Worm (Caenorhabditis elegans): ENCODE measurements around the gene gcy-19.
"Not testable (repeated sequence)": the region's sequence is repeated elsewhere in the genome, so short reads cannot be mapped to it uniquely, and the experiment has no call there.

Gene gcy-19

DNA sequence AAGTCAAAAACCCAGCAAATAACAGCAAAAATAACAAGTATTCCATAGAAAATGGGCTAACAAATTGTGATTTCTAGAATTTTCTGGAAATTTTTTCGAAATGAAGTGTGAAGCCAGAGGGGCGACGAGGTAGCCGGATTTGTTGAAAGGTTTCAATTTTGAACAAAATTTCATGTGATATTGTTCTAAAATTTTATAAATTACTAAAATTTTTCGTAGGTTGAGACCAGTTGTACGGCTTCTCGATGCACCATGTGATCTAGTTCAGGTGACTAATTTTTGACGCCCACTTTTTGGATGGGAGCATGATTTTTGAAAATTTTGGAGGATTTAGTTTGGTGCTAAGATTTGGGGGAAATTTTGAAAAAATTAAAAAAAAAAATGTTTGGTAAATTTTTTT, at the start of gene gcy-19:
Gene gcy-19 (minus strand): TSS at position 101 of the 400 bp plus-strand sequence.
- TF ChIP-seq klf-2 (GFP tag; conservative IDR thresholded peaks at IDR 0.05) (no peak), ztf-23 (GFP tag; IDR thresholded peaks at IDR 0.05) (no peak), ref-1 (GFP tag; conservative IDR thresholded peaks at IDR 0.05) (no peak), T22C8.4 (GFP tag; IDR thresholded peaks at IDR 0.05) (no peak), cog-1 (tag; optimal IDR thresholded peaks at IDR 0.05) (no peak), med-1 (GFP tag; optimal IDR thresholded peaks at IDR 0.05; ENCODE audit: insufficient read depth) (no peak), flt-1 (GFP tag; IDR thresholded peaks at IDR 0.05) (no peak), ztf-29 (GFP tag; IDR thresholded peaks at IDR 0.05) (no peak), tab-1 (GFP tag; IDR thresholded peaks at IDR 0.05) (no peak)

DNA sequence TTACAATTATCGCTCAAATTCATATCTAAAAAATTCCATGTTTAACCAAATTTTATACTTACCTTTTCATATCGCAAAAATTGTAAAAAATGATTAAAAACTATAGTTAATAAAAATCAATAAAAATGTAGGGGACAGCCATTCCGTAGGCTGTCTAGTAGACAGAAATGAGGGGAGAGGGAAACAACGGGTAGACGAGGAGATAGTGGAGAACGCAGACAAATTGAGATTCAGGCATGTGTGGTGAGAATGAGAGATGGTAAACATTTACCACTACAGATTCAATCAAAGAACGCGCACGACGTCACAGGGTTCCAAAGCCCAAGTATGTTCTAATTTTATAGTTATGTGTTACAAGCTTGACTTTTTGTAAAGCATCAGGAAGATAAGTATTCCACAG, 44.4 kb upstream of the gcy-19 start:
- TF ChIP-seq cog-1 (tag; optimal IDR thresholded peaks at IDR 0.05) = peak; percentile 12
- TF ChIP-seq T22C8.4 (GFP tag; IDR thresholded peaks at IDR 0.05) = peak; percentile 32; the same call in 1 of the 2 replicates
- TF ChIP-seq tab-1 (GFP tag; IDR thresholded peaks at IDR 0.05) = no peak

DNA sequence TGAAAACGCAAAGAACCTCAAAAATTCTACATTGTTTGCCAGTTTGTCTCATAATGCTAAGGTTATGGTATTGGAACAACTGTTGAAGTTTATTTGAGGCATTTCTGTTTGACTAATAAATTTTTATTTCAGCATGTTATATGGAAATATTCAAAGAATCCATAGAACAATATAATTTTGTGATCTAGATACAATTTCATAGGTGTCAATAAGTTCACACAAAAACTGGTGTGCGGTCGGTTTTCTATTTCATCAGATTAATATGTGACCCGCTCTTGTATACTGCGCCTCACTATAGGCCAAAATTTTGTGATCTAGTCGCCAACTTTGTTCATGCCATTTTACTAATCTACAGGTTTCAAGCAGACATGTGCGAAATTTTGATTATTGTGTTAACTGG, 40.3 kb upstream of the gcy-19 start, which contains the start of gene btb-22:
Gene btb-22 (plus strand): TSS at position 301 of the 400 bp plus-strand sequence.
- no peak for TF ChIP-seq med-1 (GFP tag; optimal IDR thresholded peaks at IDR 0.05; ENCODE audit: insufficient read depth)
- TF ChIP-seq tab-1 (GFP tag; IDR thresholded peaks at IDR 0.05) = no peak
- TF ChIP-seq ztf-29 (GFP tag; IDR thresholded peaks at IDR 0.05) = no peak
- TF ChIP-seq cog-1 (tag; optimal IDR thresholded peaks at IDR 0.05) = no peak
- no peak for TF ChIP-seq ref-1 (GFP tag; conservative IDR thresholded peaks at IDR 0.05)
- no peak for TF ChIP-seq T22C8.4 (GFP tag; IDR thresholded peaks at IDR 0.05)
- TF ChIP-seq klf-2 (GFP tag; conservative IDR thresholded peaks at IDR 0.05) = no peak
- no peak for TF ChIP-seq flt-1 (GFP tag; IDR thresholded peaks at IDR 0.05)
- TF ChIP-seq ztf-23 (GFP tag; IDR thresholded peaks at IDR 0.05) = no peak

DNA sequence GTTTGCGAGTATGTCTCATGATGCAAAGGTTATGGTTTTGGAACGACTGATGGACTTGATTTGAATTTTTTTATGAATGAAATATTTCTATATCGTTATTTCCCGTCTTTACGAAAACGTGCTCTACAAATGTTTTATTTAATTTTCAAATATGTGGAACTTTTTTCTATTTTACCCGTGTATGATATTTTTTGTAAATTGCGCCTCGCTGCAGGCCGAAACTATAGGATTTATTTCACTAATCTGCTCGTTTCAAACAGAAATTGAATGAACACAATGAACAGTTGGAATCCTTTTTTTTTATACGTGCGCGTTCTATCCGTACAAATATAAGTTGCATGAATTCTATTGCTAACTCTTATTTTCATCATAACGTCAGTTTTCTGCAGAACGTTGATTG, 38.8 kb upstream of the gcy-19 start, which contains the start of gene btb-18:
Gene btb-18 (plus strand): TSS at position 301 of the 400 bp plus-strand sequence.
- TF ChIP-seq flt-1 (GFP tag; IDR thresholded peaks at IDR 0.05) (no peak), ztf-23 (GFP tag; IDR thresholded peaks at IDR 0.05) (no peak), ref-1 (GFP tag; conservative IDR thresholded peaks at IDR 0.05) (no peak), med-1 (GFP tag; optimal IDR thresholded peaks at IDR 0.05; ENCODE audit: insufficient read depth) (no peak), cog-1 (tag; optimal IDR thresholded peaks at IDR 0.05) (no peak), T22C8.4 (GFP tag; IDR thresholded peaks at IDR 0.05) (no peak), ztf-29 (GFP tag; IDR thresholded peaks at IDR 0.05) (no peak), klf-2 (GFP tag; conservative IDR thresholded peaks at IDR 0.05) (no peak), tab-1 (GFP tag; IDR thresholded peaks at IDR 0.05) (no peak)

DNA sequence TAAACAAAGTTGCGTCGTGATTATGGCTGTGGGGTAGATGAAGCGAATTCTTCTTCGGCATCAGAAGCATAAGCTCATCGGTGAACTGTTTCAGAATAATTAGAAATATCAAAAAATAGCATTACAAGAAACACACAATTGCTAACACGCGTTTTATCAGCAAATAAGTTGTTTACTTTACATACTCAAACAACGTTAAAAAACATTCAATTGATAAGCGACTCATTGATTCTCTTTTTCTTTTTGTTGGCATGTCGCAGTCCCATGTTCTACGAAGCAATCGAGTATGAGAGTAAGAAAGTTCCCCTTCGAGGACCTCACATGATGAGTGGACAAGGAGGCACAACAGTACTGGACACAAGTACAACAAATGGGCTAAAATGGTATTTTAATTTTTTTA, 37.5 kb upstream of the gcy-19 start, which contains the start of gene btb-16:
Gene btb-16 (plus strand): TSS at position 240 of the 400 bp plus-strand sequence.
- no peak for TF ChIP-seq ref-1 (GFP tag; conservative IDR thresholded peaks at IDR 0.05)
- TF ChIP-seq ztf-23 (GFP tag; IDR thresholded peaks at IDR 0.05) = no peak
- no peak for TF ChIP-seq tab-1 (GFP tag; IDR thresholded peaks at IDR 0.05)
- TF ChIP-seq med-1 (GFP tag; optimal IDR thresholded peaks at IDR 0.05; ENCODE audit: insufficient read depth) = no peak
- no peak for TF ChIP-seq flt-1 (GFP tag; IDR thresholded peaks at IDR 0.05)
- TF ChIP-seq ztf-29 (GFP tag; IDR thresholded peaks at IDR 0.05) = no peak
- no peak for TF ChIP-seq cog-1 (tag; optimal IDR thresholded peaks at IDR 0.05)
- no peak for TF ChIP-seq T22C8.4 (GFP tag; IDR thresholded peaks at IDR 0.05)
- no peak for TF ChIP-seq klf-2 (GFP tag; conservative IDR thresholded peaks at IDR 0.05)

DNA sequence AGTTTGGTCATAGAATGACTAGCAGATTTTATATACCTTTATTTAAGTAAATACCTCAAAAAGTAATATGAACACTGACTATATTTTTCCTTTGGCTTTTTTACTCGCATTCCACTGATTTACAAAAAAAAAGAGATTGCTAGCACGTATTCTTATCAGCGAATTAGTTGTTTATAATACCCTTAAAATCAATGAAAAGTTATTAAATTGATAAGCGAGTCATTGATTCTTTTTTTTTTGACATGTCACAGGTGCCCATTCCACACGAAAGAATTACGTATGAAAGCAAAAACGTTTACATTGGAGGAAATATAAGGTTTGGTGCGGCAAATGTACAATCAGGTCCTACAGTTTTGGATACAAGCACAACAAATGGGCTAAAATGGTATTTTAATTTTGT, 36.0 kb upstream of the gcy-19 start, which contains the start of gene btb-17:
Gene btb-17 (plus strand): TSS at position 213 of the 400 bp plus-strand sequence.
- TF ChIP-seq ztf-23 (GFP tag; IDR thresholded peaks at IDR 0.05) (no peak), tab-1 (GFP tag; IDR thresholded peaks at IDR 0.05) (no peak), T22C8.4 (GFP tag; IDR thresholded peaks at IDR 0.05) (no peak), klf-2 (GFP tag; conservative IDR thresholded peaks at IDR 0.05) (no peak), cog-1 (tag; optimal IDR thresholded peaks at IDR 0.05) (no peak), med-1 (GFP tag; optimal IDR thresholded peaks at IDR 0.05; ENCODE audit: insufficient read depth) (no peak), ztf-29 (GFP tag; IDR thresholded peaks at IDR 0.05) (no peak), ref-1 (GFP tag; conservative IDR thresholded peaks at IDR 0.05) (no peak), flt-1 (GFP tag; IDR thresholded peaks at IDR 0.05) (no peak)

DNA sequence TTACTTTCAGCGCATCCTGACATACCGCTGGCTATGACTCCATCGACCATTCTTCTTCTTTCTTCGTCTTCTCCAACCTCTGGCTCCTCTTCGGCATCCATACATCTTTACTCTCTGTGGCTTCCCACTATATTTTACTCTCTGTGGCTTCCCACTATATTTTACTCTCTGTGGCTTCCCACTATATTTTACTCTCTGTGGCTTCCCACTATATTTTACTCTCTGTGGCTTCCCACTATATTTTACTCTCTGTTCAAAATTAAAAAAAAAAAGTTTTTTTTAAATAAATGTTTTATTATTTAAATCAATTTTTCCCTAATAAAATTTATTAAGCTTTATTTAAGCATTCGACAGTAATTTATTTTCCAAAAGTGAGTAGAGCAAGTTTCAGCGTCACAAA, 31.4 kb upstream of the gcy-19 start, which contains the start of gene F39E9.14:
Gene F39E9.14 (minus strand): TSS at position 101 of the 400 bp plus-strand sequence.
- TF ChIP-seq med-1 (GFP tag; optimal IDR thresholded peaks at IDR 0.05; ENCODE audit: insufficient read depth); klf-2 (GFP tag; conservative IDR thresholded peaks at IDR 0.05); tab-1 (GFP tag; IDR thresholded peaks at IDR 0.05): not testable (repeated sequence)

DNA sequence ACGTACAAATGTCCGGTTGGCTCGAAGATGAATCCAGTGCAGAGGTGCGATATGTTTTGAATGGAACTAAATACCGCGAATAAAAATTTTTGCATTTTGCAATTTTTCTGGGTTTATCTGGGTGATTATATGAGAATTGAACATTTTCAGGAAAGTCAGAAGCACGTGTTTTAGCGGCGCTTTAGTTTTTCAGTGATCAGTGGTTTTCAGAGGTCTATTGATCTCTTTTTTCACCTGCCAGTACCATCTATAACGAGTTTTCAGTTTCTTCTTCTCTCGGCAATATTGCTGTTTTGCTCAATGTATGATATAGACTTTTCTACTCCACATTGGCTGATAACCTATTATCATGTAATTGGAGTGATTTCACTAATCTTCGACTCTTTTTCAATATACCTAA, 27.9 kb upstream of the gcy-19 start, which contains the start of gene sri-63:
Gene sri-63 (plus strand): TSS at position 301 of the 400 bp plus-strand sequence.
- no peak for TF ChIP-seq T22C8.4 (GFP tag; IDR thresholded peaks at IDR 0.05)
- no peak for TF ChIP-seq klf-2 (GFP tag; conservative IDR thresholded peaks at IDR 0.05)
- TF ChIP-seq tab-1 (GFP tag; IDR thresholded peaks at IDR 0.05) = no peak
- TF ChIP-seq med-1 (GFP tag; optimal IDR thresholded peaks at IDR 0.05; ENCODE audit: insufficient read depth) = no peak
- TF ChIP-seq cog-1 (tag; optimal IDR thresholded peaks at IDR 0.05) = no peak
- no peak for TF ChIP-seq flt-1 (GFP tag; IDR thresholded peaks at IDR 0.05)
- TF ChIP-seq ztf-29 (GFP tag; IDR thresholded peaks at IDR 0.05) = no peak
- no peak for TF ChIP-seq ref-1 (GFP tag; conservative IDR thresholded peaks at IDR 0.05)
- TF ChIP-seq ztf-23 (GFP tag; IDR thresholded peaks at IDR 0.05) = no peak

DNA sequence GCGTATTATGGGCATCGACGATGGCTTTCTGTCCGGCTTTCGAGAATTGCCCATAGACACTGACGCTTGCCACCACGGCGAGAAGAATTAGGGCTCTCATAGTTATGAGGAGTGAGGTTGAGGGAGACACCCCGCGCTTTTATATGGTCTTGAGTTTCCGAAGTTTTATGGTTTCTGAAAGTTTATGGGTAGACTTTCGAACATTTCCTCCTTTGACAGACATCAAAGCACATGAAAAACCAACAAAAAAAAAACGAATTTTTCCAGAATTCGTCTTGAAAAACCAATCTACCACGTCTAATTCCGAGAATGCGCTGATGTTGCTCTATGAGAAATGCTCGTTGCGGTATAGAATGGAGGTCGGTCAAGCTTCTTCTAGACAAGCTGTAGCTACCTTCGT, 25.4 kb upstream of the gcy-19 start, which contains the start of gene scl-15:
Gene scl-15 (minus strand): TSS at position 101 of the 400 bp plus-strand sequence.
- TF ChIP-seq flt-1 (GFP tag; IDR thresholded peaks at IDR 0.05) (no peak), ref-1 (GFP tag; conservative IDR thresholded peaks at IDR 0.05) (no peak), T22C8.4 (GFP tag; IDR thresholded peaks at IDR 0.05) (no peak), cog-1 (tag; optimal IDR thresholded peaks at IDR 0.05) (no peak), ztf-23 (GFP tag; IDR thresholded peaks at IDR 0.05) (no peak), klf-2 (GFP tag; conservative IDR thresholded peaks at IDR 0.05) (no peak), ztf-29 (GFP tag; IDR thresholded peaks at IDR 0.05) (no peak), med-1 (GFP tag; optimal IDR thresholded peaks at IDR 0.05; ENCODE audit: insufficient read depth) (no peak), tab-1 (GFP tag; IDR thresholded peaks at IDR 0.05) (no peak)

DNA sequence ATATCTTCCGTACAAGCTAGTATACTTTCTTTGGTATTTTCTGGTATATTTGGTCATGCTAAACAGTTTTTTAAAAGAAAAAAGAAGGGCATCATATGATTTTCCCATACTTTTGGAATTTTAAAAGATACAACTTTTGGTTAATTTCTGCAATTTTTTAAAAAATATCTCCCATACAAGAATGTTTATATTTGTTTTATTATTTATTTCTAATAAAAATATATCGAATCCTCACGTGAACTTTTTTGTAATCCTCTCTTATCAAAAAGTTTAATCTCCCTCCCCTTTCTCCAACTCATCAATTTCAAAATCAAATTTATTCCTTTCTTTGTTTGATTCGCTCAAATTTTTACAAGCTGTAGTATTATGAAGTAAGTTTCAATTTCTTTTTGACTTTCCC, 23.2 kb upstream of the gcy-19 start, which contains the start of gene nep-13:
Gene nep-13 (plus strand): TSS at position 301 of the 400 bp plus-strand sequence.
- TF ChIP-seq klf-2 (GFP tag; conservative IDR thresholded peaks at IDR 0.05) (no peak), T22C8.4 (GFP tag; IDR thresholded peaks at IDR 0.05) (no peak), med-1 (GFP tag; optimal IDR thresholded peaks at IDR 0.05; ENCODE audit: insufficient read depth) (no peak), tab-1 (GFP tag; IDR thresholded peaks at IDR 0.05) (no peak), ref-1 (GFP tag; conservative IDR thresholded peaks at IDR 0.05) (no peak), cog-1 (tag; optimal IDR thresholded peaks at IDR 0.05) (no peak), flt-1 (GFP tag; IDR thresholded peaks at IDR 0.05) (no peak), ztf-29 (GFP tag; IDR thresholded peaks at IDR 0.05) (no peak), ztf-23 (GFP tag; IDR thresholded peaks at IDR 0.05) (no peak)

All from whole organism, midembryonic.